Worm (Caenorhabditis elegans) whole organism, L1 larva: ENCODE measurements around the gene cul-2.

ENCODE experiments used
- C04F5.9 ChIP-seq: sonication (generic microtip); optimal IDR thresholded peaks from 2 replicates; lab custom pipeline; 2016; ENCODE audit warnings: missing genetic modification characterization, missing compliant biosample characterization
- C16A3.4 ChIP-seq: fragments of 150-350 bp; optimal IDR thresholded peaks from 2 replicates; lab custom pipeline; 2014; ENCODE audit warnings: missing biosample characterization, missing genetic modification characterization
- Y116A8C.19 ChIP-seq: sonication (generic microtip); optimal IDR thresholded peaks from 2 replicates; lab custom pipeline; 2016; ENCODE audit warnings: missing compliant biosample characterization, missing genetic modification characterization, borderline replicate concordance
- aly-2 ChIP-seq: fragments of 150-350 bp; optimal IDR thresholded peaks from 2 replicates; lab custom pipeline; 2014; ENCODE audit warnings: missing biosample characterization, missing genetic modification characterization
- blmp-1 ChIP-seq: fragments of 150-350 bp; optimal IDR thresholded peaks from 2 replicates; lab custom pipeline; 2014; ENCODE audit warnings: missing biosample characterization, missing genetic modification characterization
- ceh-82 ChIP-seq, 3 experiments: fragments of 150-350 bp in 1 of 3; sonication (generic microtip) in 2 of 3; optimal IDR thresholded peaks; 2 replicates each; lab custom pipeline; 2014 to 2017; ENCODE audit warnings: missing biosample characterization in 3 of 3, missing genetic modification characterization in 3 of 3
- ceh-88 ChIP-seq: fragments of 200-800 bp; sonication (Bioruptor generic); IDR thresholded peaks from 2 replicates; pipeline ENCODE4 v1.3.6; 2022; ENCODE audit warnings: missing genetic modification characterization, missing compliant biosample characterization
- ces-1 ChIP-seq: fragments of 150-350 bp; optimal IDR thresholded peaks from 2 replicates; lab custom pipeline; 2014; ENCODE audit warnings: missing biosample characterization, missing genetic modification reagents, missing genetic modification characterization
- efl-1 ChIP-seq, 4 experiments: fragments of 150-350 bp; optimal IDR thresholded peaks in 3 of 4; peaks in 1 of 4; 1 replicate in 1 of 4; 2 replicates in 3 of 4; lab custom pipeline; 2014; ENCODE audit warnings: missing biosample characterization in 2 of 4, missing genetic modification characterization in 2 of 4, missing genetic modification reagents in 2 of 4
- egl-13 ChIP-seq: sonication (generic microtip); optimal IDR thresholded peaks from 2 replicates; lab custom pipeline; 2016; ENCODE audit warnings: missing genotype, missing genetic modification reagents, missing genetic modification characterization, missing compliant biosample characterization
- egl-27 ChIP-seq, 2 experiments: fragments of 150-350 bp in 1 of 2; sonication (generic microtip); optimal IDR thresholded peaks; 3 replicates each; lab custom pipeline; 2017 to 2018; ENCODE audit warnings: missing biosample characterization in 2 of 2, missing genetic modification characterization in 2 of 2, missing genetic modification reagents in 2 of 2
- elt-2 ChIP-seq: sonication (generic microtip); optimal IDR thresholded peaks from 2 replicates; lab custom pipeline; 2016; ENCODE audit warnings: missing genetic modification characterization, mild to moderate bottlenecking, inconsistent platforms, missing compliant biosample characterization, missing genetic modification reagents
- elt-3 ChIP-seq, 6 experiments: fragments of 150-350 bp in 1 of 6; sonication (generic microtip); optimal IDR thresholded peaks; 2 replicates each; lab custom pipeline; 2017 to 2018; ENCODE audit warnings: missing biosample characterization in 6 of 6, missing genetic modification characterization in 6 of 6, inconsistent platforms in 1 of 6
- ets-5 ChIP-seq: fragments of 200-800 bp; sonication (Bioruptor generic); IDR thresholded peaks from 2 replicates; pipeline ENCODE4 v1.3.6; 2022; ENCODE audit warnings: missing genetic modification characterization, missing compliant biosample characterization
- fos-1 ChIP-seq: fragments of 150-350 bp; optimal IDR thresholded peaks from 2 replicates; lab custom pipeline; 2014; ENCODE audit warnings: missing biosample characterization, missing genetic modification characterization
- hlh-17 ChIP-seq: fragments of 200-800 bp; sonication (Bioruptor generic); optimal IDR thresholded peaks from 2 replicates; lab custom pipeline; 2018; ENCODE audit warnings: missing genetic modification characterization, mild to moderate bottlenecking, missing compliant biosample characterization, moderate library complexity, borderline replicate concordance
- hlh-4 ChIP-seq: sonication (generic microtip); optimal IDR thresholded peaks from 2 replicates; lab custom pipeline; 2016; ENCODE audit warnings: mild to moderate bottlenecking, missing genetic modification characterization, missing compliant biosample characterization
- jun-1 ChIP-seq: fragments of 150-350 bp; optimal IDR thresholded peaks from 2 replicates; lab custom pipeline; 2014; ENCODE audit warnings: missing biosample characterization, missing genetic modification reagents, missing genetic modification characterization
- lin-13 ChIP-seq: fragments of 150-350 bp; optimal IDR thresholded peaks from 2 replicates; lab custom pipeline; 2014; ENCODE audit warnings: missing biosample characterization, missing genetic modification reagents, missing genetic modification characterization
- lin-35 ChIP-seq, 2 experiments: fragments of 150-350 bp; optimal IDR thresholded peaks; 2 replicates each; lab custom pipeline; 2014; ENCODE audit warnings: missing biosample characterization in 2 of 2, missing genetic modification characterization in 2 of 2, missing genetic modification reagents in 2 of 2
- lin-39 ChIP-seq: fragments of 150-350 bp; optimal IDR thresholded peaks from 2 replicates; lab custom pipeline; 2014; ENCODE audit warnings: missing biosample characterization, missing genetic modification reagents, missing genetic modification characterization
- lsy-2 ChIP-seq, 2 experiments: fragments of 150-350 bp; optimal IDR thresholded peaks; 2 replicates each; lab custom pipeline; 2014; ENCODE audit warnings: missing biosample characterization in 2 of 2, missing genetic modification characterization in 2 of 2
- mdl-1 ChIP-seq, 2 experiments: fragments of 150-350 bp; optimal IDR thresholded peaks; 2 replicates each; lab custom pipeline; 2014 to 2017; ENCODE audit warnings: missing biosample characterization in 2 of 2, missing genetic modification characterization in 2 of 2, inconsistent platforms in 1 of 2
- mep-1 ChIP-seq: fragments of 150-350 bp; optimal IDR thresholded peaks from 2 replicates; lab custom pipeline; 2014; ENCODE audit warnings: missing biosample characterization, missing genetic modification characterization
- nhr-20 ChIP-seq: sonication (generic microtip); optimal IDR thresholded peaks from 2 replicates; lab custom pipeline; 2016; ENCODE audit warnings: mild to moderate bottlenecking, missing genetic modification characterization, missing compliant biosample characterization
- nhr-237 ChIP-seq: fragments of 150-350 bp; optimal IDR thresholded peaks from 2 replicates; lab custom pipeline; 2014; ENCODE audit warnings: missing biosample characterization, missing genetic modification characterization
- nhr-47 ChIP-seq: sonication (generic microtip); optimal IDR thresholded peaks from 2 replicates; lab custom pipeline; 2016; ENCODE audit warnings: mild to moderate bottlenecking, missing genetic modification characterization, moderate library complexity, missing compliant biosample characterization
- nhr-71 ChIP-seq: sonication (generic microtip); optimal IDR thresholded peaks from 2 replicates; lab custom pipeline; 2016; ENCODE audit warnings: mild to moderate bottlenecking, missing genetic modification characterization, moderate library complexity, missing compliant biosample characterization
- nhr-76 ChIP-seq: sonication (generic microtip); optimal IDR thresholded peaks from 2 replicates; lab custom pipeline; 2017; ENCODE audit warnings: missing biosample characterization, missing genetic modification characterization
- nhr-77 ChIP-seq: fragments of 150-350 bp; optimal IDR thresholded peaks from 2 replicates; lab custom pipeline; 2014; ENCODE audit warnings: missing biosample characterization, missing genetic modification characterization
- nhr-84 ChIP-seq: sonication (generic microtip); optimal IDR thresholded peaks from 2 replicates; lab custom pipeline; 2017; ENCODE audit warnings: missing biosample characterization, missing genetic modification characterization
- nhr-85 ChIP-seq: sonication (generic microtip); peaks from one replicate; lab custom pipeline; 2016; ENCODE audit warnings: missing genetic modification characterization, inconsistent platforms, missing compliant biosample characterization
- nhr-90 ChIP-seq: sonication (generic microtip); optimal IDR thresholded peaks from 2 replicates; lab custom pipeline; 2016; ENCODE audit warnings: mild to moderate bottlenecking, missing genetic modification characterization, missing compliant biosample characterization; ENCODE audit not compliant: poor library complexity
- rnt-1 ChIP-seq: sonication (generic microtip); optimal IDR thresholded peaks from 2 replicates; lab custom pipeline; 2016; ENCODE audit warnings: mild to moderate bottlenecking, missing genetic modification characterization, moderate library complexity, missing compliant biosample characterization
- skn-1 ChIP-seq: fragments of 150-350 bp; optimal IDR thresholded peaks from 2 replicates; lab custom pipeline; 2014; ENCODE audit warnings: missing biosample characterization, missing genetic modification characterization
- snpc-4 ChIP-seq: fragments of 150-350 bp; optimal IDR thresholded peaks from 2 replicates; lab custom pipeline; 2014; ENCODE audit warnings: missing biosample characterization, missing genetic modification characterization
- snu-23 ChIP-seq: sonication (generic microtip); optimal IDR thresholded peaks from 2 replicates; lab custom pipeline; 2016; ENCODE audit warnings: missing genetic modification characterization, missing compliant biosample characterization
- sptf-1 ChIP-seq: fragments of 150-350 bp; optimal IDR thresholded peaks from 2 replicates; lab custom pipeline; 2014; ENCODE audit warnings: missing biosample characterization, missing genetic modification characterization
- swsn-7 ChIP-seq: sonication (generic microtip); optimal IDR thresholded peaks from 2 replicates; lab custom pipeline; 2016; ENCODE audit warnings: missing genetic modification characterization, missing compliant biosample characterization
- tbx-2 ChIP-seq: sonication (generic microtip); optimal IDR thresholded peaks from 2 replicates; lab custom pipeline; 2016; ENCODE audit warnings: missing genetic modification characterization, missing compliant biosample characterization
- unc-62 ChIP-seq: fragments of 150-350 bp; optimal IDR thresholded peaks from 2 replicates; lab custom pipeline; 2014; ENCODE audit warnings: missing biosample characterization, missing genetic modification reagents, missing genetic modification characterization
- zag-1 ChIP-seq: fragments of 150-350 bp; optimal IDR thresholded peaks from 2 replicates; lab custom pipeline; 2014; ENCODE audit warnings: missing biosample characterization, missing genetic modification characterization
- ztf-4 ChIP-seq: fragments of 150-350 bp; optimal IDR thresholded peaks from 2 replicates; lab custom pipeline; 2014; ENCODE audit warnings: missing biosample characterization, missing genetic modification characterization

Gene cul-2

DNA sequence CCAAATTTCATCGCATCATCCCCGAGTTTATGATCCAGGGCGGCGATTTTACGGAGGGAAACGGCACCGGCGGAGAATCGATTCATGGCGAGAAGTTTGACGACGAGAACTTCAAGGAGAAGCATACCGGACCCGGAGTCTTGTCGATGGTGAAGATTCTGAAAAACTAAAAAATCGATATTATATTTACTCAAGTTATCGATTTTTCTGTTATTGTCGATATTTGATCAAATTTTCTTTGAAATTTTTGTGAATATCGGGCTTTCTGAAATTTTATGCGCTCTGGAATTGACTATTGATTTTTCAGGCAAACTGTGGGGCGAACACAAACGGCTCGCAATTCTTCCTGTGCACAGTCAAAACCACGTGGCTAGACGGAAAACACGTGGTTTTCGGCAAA lies 6.1 kb downstream of the cul-2 start:
- TF ChIP-seq ces-1 (GFP tag; lab: Kevin White, UChicago) (no peak), egl-13 (tag; lab: Kevin White, UChicago) (no peak), nhr-237 (no peak), egl-27 (tag; optimal IDR thresholded peaks at IDR 0.05; lab: Kevin White, UChicago) (no peak), nhr-85 (tag; lab: Kevin White, UChicago) (peak; percentile 51)

DNA sequence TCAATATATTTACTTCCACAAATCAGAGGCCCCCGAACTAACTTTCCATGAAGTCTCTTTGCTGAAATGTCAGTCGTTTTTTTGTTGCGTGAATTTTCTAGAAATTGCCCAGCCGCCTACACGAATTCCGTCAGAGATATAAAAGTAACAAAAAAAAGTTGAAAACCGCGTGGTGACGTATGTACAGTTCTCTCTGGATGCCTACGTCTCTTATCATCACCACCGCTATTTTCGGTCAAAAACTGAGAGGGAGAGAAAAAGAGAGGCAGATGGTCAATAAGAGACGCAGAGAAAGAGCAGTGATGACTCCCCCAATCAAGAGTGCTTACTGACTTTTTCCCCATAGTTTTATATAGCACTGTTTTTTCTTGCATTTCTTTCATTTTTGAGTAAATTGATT lies 7.0 kb downstream of the cul-2 start:
- TF ChIP-seq ceh-88 (GFP tag; lab: Robert Waterston, UW) (no peak), elt-3 (tag; optimal IDR thresholded peaks at IDR 0.05; lab: Kevin White, UChicago) (peak in 2 of 6 experiments; percentile 34 to 53), C04F5.9 (tag; lab: Kevin White, UChicago) (no peak), snpc-4 (tag; lab: Kevin White, UChicago) (no peak), lsy-2 (tag; optimal IDR thresholded peaks at IDR 0.05; lab: Kevin White, UChicago) (peak in 1 of 2 experiments; percentile 59), snu-23 (GFP tag; lab: Kevin White, UChicago) (peak; percentile 58), ceh-82 (tag; optimal IDR thresholded peaks at IDR 0.05; lab: Kevin White, UChicago) (peak in 2 of 3 experiments; percentile 13 to 19), nhr-20 (peak; percentile 51), lin-39 (tag; lab: Kevin White, UChicago) (no peak), unc-62 (no peak), nhr-85 (tag; lab: Kevin White, UChicago) (peak; percentile 73), mdl-1 (tag; optimal IDR thresholded peaks at IDR 0.05; lab: Kevin White, UChicago) (peak in 1 of 2 experiments; percentile 68), hlh-17 (GFP tag; lab: Kevin White, UChicago) (no peak), nhr-47 (peak; percentile 17), skn-1 (tag; lab: Kevin White, UChicago) (peak; percentile 45), swsn-7 (tag; lab: Kevin White, UChicago) (peak; percentile 26), blmp-1 (tag; lab: Kevin White, UChicago) (peak; percentile 70), fos-1 (tag; lab: Kevin White, UChicago) (no peak), nhr-77 (peak; percentile 17), sptf-1 (tag; lab: Kevin White, UChicago) (no peak), C16A3.4 (tag; lab: Kevin White, UChicago) (peak; percentile 22), mep-1 (tag; lab: Kevin White, UChicago) (peak; percentile 24), elt-2 (tag; lab: Kevin White, UChicago) (peak; percentile 54), nhr-90 (tag; lab: Kevin White, UChicago) (peak; percentile 42), tbx-2 (tag; lab: Kevin White, UChicago) (peak; percentile 32), jun-1 (tag; lab: Kevin White, UChicago) (peak; percentile 14), lin-35 (GFP tag; optimal IDR thresholded peaks at IDR 0.05; lab: Kevin White, UChicago) (peak in 1 of 2 experiments; percentile 71), rnt-1 (tag; lab: Kevin White, UChicago) (peak; percentile 3), efl-1 (optimal IDR thresholded peaks at IDR 0.05; lab: Kevin White, UChicago) (peak; percentile 31 to 33), efl-1 (GFP tag; optimal IDR thresholded peaks at IDR 0.05 in 1 of 2; lab: Kevin White, UChicago) (peak in 1 of 2 experiments; percentile 80), nhr-71 (tag; lab: Kevin White, UChicago) (peak; percentile 59)

DNA sequence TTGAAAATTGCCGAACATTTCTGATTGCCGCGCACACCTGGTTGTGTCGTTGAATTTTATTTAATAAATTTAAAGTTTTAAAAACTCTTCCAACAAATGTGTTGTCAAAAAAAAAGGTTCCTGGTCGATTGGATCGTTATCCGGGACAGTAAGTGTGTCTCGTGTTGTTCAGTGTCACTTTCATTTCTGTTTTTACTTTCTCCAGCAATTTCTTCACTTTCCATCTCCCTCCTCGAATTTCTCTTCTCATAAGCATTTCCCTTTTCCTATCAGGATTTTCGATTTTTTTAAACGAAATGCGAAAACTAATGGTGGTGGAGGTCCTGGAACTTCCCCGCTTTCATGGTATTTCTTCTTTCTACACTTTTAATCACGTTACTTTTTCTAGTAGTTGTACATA lies 8.5 kb downstream of the cul-2 start:
- TF ChIP-seq ets-5 (no peak), ceh-88 (GFP tag; lab: Robert Waterston, UW) (no peak), efl-1 (optimal IDR thresholded peaks at IDR 0.05; lab: Kevin White, UChicago) (no peak), efl-1 (GFP tag; optimal IDR thresholded peaks at IDR 0.05 in 1 of 2; lab: Kevin White, UChicago) (peak in 1 of 2 experiments; percentile 35), hlh-4 (tag; lab: Kevin White, UChicago) (no peak), aly-2 (no peak), ztf-4 (no peak), blmp-1 (tag; lab: Kevin White, UChicago) (peak; percentile 99), egl-27 (tag; optimal IDR thresholded peaks at IDR 0.05; lab: Kevin White, UChicago) (no peak), nhr-76 (tag; lab: Kevin White, UChicago) (no peak), zag-1 (no peak), lin-13 (no peak), Y116A8C.19 (tag; lab: Kevin White, UChicago) (no peak), nhr-84 (tag; lab: Kevin White, UChicago) (no peak)
